Fruit fly (Drosophila melanogaster): ENCODE data around the gene CG4592.

Gene CG4592

DNA sequence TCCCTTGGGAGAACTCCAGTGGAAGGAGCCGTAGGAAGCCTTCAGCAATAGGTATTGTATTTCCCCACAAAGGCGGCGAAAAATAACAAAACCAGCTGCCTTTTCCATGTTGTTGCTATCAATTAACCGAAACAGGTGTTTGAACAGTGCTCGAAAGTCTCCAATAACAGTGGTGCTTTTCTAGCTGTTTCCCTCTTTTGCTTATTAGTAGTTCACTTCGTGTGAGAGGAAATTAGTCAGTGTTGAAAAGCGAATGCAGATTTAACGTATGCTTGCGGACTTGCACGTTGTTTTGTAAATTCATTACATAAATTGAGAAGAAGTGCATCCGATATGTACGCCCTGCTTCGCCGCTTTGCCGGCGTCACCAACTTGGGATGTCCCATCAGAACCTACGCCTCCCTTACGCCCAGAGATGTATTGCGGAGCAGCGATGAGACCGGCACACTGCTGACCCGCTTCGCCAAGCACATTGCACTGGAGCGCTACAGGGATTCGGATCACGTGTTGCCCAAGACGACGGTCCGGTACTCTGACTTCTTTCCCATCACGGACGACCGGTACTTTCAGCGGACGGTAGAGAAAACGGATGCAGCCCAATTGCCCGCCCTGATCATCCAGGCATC lies 17.3 kb downstream of the CG4592 start, which contains the start of the genes Datp and CG4619 (continued):
- TF ChIP-seq Nf-YB (GFP tag; optimal IDR thresholded peaks at IDR 0.05) = no peak
- TF ChIP-seq pros (GFP tag; optimal IDR thresholded peaks at IDR 0.05) = no peak
- no peak for TF ChIP-seq sima (GFP tag; optimal IDR thresholded peaks at IDR 0.05)
- no peak for TF ChIP-seq nerfin-1 (tag; optimal IDR thresholded peaks at IDR 0.05)
- peak; percentile 48 for TF ChIP-seq Bdp1 (GFP tag; optimal IDR thresholded peaks at IDR 0.05)
- TF ChIP-seq Dll (GFP tag; IDR thresholded peaks at IDR 0.05; ENCODE audit: partially characterized antibody) = no peak
- no peak for TF ChIP-seq CG6254 (GFP tag; optimal IDR thresholded peaks at IDR 0.05)
- TF ChIP-seq lola (GFP tag; optimal IDR thresholded peaks at IDR 0.05) = no peak
- TF ChIP-seq CG34422 (GFP tag; IDR thresholded peaks at IDR 0.05) = peak; percentile 85; the same call in 2 of the 3 replicates
- no peak for TF ChIP-seq cato (GFP tag; optimal IDR thresholded peaks at IDR 0.05; ENCODE audit: borderline replicate concordance)
- TF ChIP-seq CG13894 (tag; optimal IDR thresholded peaks at IDR 0.05) = no peak
- TF ChIP-seq hb (GFP tag; IDR thresholded peaks at IDR 0.05; ENCODE audit: partially characterized antibody) = no peak
- peak; percentile 77 for TF ChIP-seq exex (tag; optimal IDR thresholded peaks at IDR 0.05)
- no peak for TF ChIP-seq CG18262 (tag; optimal IDR thresholded peaks at IDR 0.05)
- no peak for TF ChIP-seq gt (GFP tag; IDR thresholded peaks at IDR 0.05)
- no peak for TF ChIP-seq ems (GFP tag; optimal IDR thresholded peaks at IDR 0.05)
- TF ChIP-seq Doc3 (GFP tag; IDR thresholded peaks at IDR 0.05; ENCODE audit: partially characterized antibody) = no peak
- TF ChIP-seq CG10462 (GFP tag; optimal IDR thresholded peaks at IDR 0.05) = no peak
- no peak for TF ChIP-seq dmrt11E (tag; optimal IDR thresholded peaks at IDR 0.05)
- no peak for TF ChIP-seq CG13123 (GFP tag; optimal IDR thresholded peaks at IDR 0.05)
- TF ChIP-seq MTF-1 (GFP tag; optimal IDR thresholded peaks at IDR 0.05; ENCODE audit: borderline replicate concordance) = no peak
- TF ChIP-seq Kr (GFP tag; optimal IDR thresholded peaks at IDR 0.05) = no peak
- no peak for TF ChIP-seq eyg (GFP tag; optimal IDR thresholded peaks at IDR 0.05)
- peak; percentile 8 for TF ChIP-seq jumu (GFP tag; optimal IDR thresholded peaks at IDR 0.05)
- peak; percentile 49 for TF ChIP-seq scrt (GFP tag; optimal IDR thresholded peaks at IDR 0.05)
- TF ChIP-seq CG4707 (GFP tag; optimal IDR thresholded peaks at IDR 0.05) = no peak
- no peak for TF ChIP-seq onecut (GFP tag; IDR thresholded peaks at IDR 0.05)
- TF ChIP-seq H2.0 (GFP tag; IDR thresholded peaks at IDR 0.05) = 0 out of 2 replicates have a peak, but pooled peaks have one; percentile 9
- no peak for TF ChIP-seq ro (GFP tag; IDR thresholded peaks at IDR 0.05)
- no peak for TF ChIP-seq Bteb2 (GFP tag; optimal IDR thresholded peaks at IDR 0.05)
- no peak for TF ChIP-seq CG17361 (GFP tag; IDR thresholded peaks at IDR 0.05)
- no peak for TF ChIP-seq dan (GFP tag; IDR thresholded peaks at IDR 0.05)
- peak; percentile 24 for TF ChIP-seq gro (GFP tag; optimal IDR thresholded peaks at IDR 0.05)
- TF ChIP-seq mirr (GFP tag; optimal IDR thresholded peaks at IDR 0.05) = peak; percentile 53
- no peak for TF ChIP-seq CG7556 (GFP tag; optimal IDR thresholded peaks at IDR 0.05)
- no peak for TF ChIP-seq dimm (GFP tag; IDR thresholded peaks at IDR 0.05)
- no peak for TF ChIP-seq CG1832 (GFP tag; optimal IDR thresholded peaks at IDR 0.05)
- peak; percentile 30 for TF ChIP-seq bcd (GFP tag; optimal IDR thresholded peaks at IDR 0.05)
- TF ChIP-seq Ets65A (GFP tag) = peak; percentile 91
- TF ChIP-seq CG6765 (GFP tag; optimal IDR thresholded peaks at IDR 0.05) = no peak
- no peak for TF ChIP-seq CG1233 (GFP tag; optimal IDR thresholded peaks at IDR 0.05)
- TF ChIP-seq Mad (GFP tag; optimal IDR thresholded peaks at IDR 0.05) = peak; percentile 14
- peak; percentile 32 for TF ChIP-seq trem (tag; optimal IDR thresholded peaks at IDR 0.05)
- TF ChIP-seq al (GFP tag; IDR thresholded peaks at IDR 0.05) = no peak; the same call in 1 of the 2 replicates
- peak; percentile 97 for TF ChIP-seq CG15514 (GFP tag; optimal IDR thresholded peaks at IDR 0.05)
- no peak for TF ChIP-seq chinmo (GFP tag; IDR thresholded peaks at IDR 0.05; ENCODE audit: partially characterized antibody)
- TF ChIP-seq eve (GFP tag; optimal IDR thresholded peaks at IDR 0.05) = no peak
- TF ChIP-seq Rfx (GFP tag; IDR thresholded peaks at IDR 0.05) = peak; percentile 81
- no peak for TF ChIP-seq fd64A (GFP tag; optimal IDR thresholded peaks at IDR 0.05)
- TF ChIP-seq sug (tag; optimal IDR thresholded peaks at IDR 0.05) = no peak
